Worm (Caenorhabditis elegans) whole organism, midembryonic: ENCODE data around the gene gid-8.
A peak's percentile ranks its signal among the peaks of the same experiment; 100 is the strongest.

ENCODE experiments used
- cog-1 ChIP-seq: sonication (generic microtip); optimal IDR thresholded peaks from 2 replicates; lab custom pipeline; 2016; ENCODE audit warnings: missing genetic modification characterization, missing compliant biosample characterization
- med-1 ChIP-seq: sonication (generic microtip); optimal IDR thresholded peaks from 2 replicates; lab custom pipeline; 2017; ENCODE audit warnings: missing genetic modification characterization, mild to moderate bottlenecking, missing compliant biosample characterization, antibody characterized with exemption, missing genetic modification reagents; ENCODE audit not compliant: insufficient read depth
- ztf-29 ChIP-seq: fragments of 200-800 bp; sonication (Bioruptor generic); IDR thresholded peaks from 2 replicates; pipeline ENCODE4 v1.3.6; 2022; ENCODE audit warnings: missing genetic modification reagents, missing genetic modification characterization, missing compliant biosample characterization

DNA sequence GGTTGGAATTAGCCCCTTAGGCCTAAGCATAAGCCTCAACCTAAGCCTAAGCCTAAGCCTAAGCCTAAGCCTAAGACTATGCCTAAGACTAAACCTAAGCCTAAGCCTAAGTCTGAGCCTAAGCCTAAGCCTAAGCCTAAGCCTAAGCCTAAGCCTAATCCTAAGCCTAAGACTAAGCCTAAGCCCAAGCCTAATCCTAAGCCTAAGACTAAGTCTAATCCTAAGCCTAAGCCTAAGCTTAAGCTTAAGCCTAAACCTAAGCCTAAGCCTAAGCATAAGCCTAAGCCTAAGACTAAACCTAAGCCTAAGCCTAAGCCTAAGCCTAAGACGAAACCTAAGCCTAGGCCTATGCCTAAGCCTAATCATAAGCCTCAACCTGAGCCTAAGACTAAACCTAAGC is 44.2 kb upstream of the gid-8 start:
- TF ChIP-seq ztf-29 (GFP tag; lab: Robert Waterston, UW) (peak; percentile 65; the same call in 1 of the 2 replicates), cog-1 (tag; lab: Kevin White, UChicago) (no peak), med-1 (GFP tag; lab: Kevin White, UChicago) (no peak)
